Worm (Caenorhabditis elegans): ENCODE data around the gene nhr-222.
"Not testable (repeated sequence)": the region's sequence is repeated elsewhere in the genome, so short reads cannot be mapped to it uniquely, and the experiment has no call there.

nhr-222 gene

DNA sequence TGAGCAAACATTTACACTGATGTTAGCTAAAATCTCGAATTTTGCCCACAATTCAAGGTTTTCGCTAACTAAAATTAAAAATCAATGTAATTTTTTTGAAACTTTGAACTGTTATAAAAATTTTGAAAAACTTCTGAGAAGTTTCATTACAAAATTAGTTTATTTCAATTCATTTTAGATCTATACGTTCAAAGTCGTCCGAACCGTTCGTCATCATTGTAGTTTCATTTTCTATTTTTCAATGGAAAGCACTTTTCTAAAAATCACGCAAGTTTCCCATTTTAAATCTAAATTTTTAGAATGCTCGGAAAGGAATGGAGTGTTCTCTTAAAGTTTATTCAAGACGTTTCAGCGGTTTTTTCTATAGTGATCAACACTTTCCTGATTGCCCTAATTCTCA lies 33.4 kb downstream of the nhr-222 start, which contains the start of gene str-228:
Gene str-228, plus strand, starts transcription at position 301 of the 400 bp plus-strand sequence.
- no peak for TF ChIP-seq C34B4.2 (tag; optimal IDR thresholded peaks at IDR 0.05)
- TF ChIP-seq lsy-2 (tag; optimal IDR thresholded peaks at IDR 0.05) = no peak
- no peak for TF ChIP-seq ama-1 (optimal IDR thresholded peaks at IDR 0.05)
- no peak for TF ChIP-seq unc-86 (tag; optimal IDR thresholded peaks at IDR 0.05)
- no peak for TF ChIP-seq C16A3.4 (tag; optimal IDR thresholded peaks at IDR 0.05)
- no peak for TF ChIP-seq alr-1 (tag; optimal IDR thresholded peaks at IDR 0.05; ENCODE audit: borderline replicate concordance)
- TF ChIP-seq ztf-4 (tag; optimal IDR thresholded peaks at IDR 0.05) = no peak
- no peak for TF ChIP-seq aly-2 (tag; optimal IDR thresholded peaks at IDR 0.05)
- TF ChIP-seq fkh-10 (GFP tag; optimal IDR thresholded peaks at IDR 0.05) = no peak
- TF ChIP-seq irx-1 (tag; optimal IDR thresholded peaks at IDR 0.05) = no peak

DNA sequence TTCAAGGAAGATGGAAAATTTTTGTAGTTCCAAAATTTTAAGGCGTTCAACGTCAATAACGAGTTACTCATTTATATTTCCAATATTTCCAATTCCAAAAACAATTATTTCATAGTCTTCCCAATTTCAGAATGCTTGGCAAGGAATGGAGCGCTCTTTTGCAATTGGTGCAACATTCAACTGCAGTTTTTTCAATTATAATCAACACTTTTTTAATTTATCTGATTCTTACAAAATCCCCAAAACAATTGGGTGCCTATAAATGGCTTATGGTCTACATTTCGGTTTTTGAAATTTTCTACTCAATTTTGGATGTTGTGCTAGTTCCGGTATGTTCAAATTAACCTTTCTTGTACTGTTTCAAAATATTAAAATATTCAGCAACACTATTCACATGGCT lies 35.6 kb downstream of the nhr-222 start, which contains the start of gene str-225:
Gene str-225, plus strand, starts transcription at position 132 of the 400 bp plus-strand sequence.
- TF ChIP-seq unc-86 (tag; optimal IDR thresholded peaks at IDR 0.05) = no peak
- no peak for TF ChIP-seq nhr-12 (tag; optimal IDR thresholded peaks at IDR 0.05)
- no peak for TF ChIP-seq zip-4 (GFP tag; optimal IDR thresholded peaks at IDR 0.05)
- TF ChIP-seq unc-98 (GFP tag; IDR thresholded peaks at IDR 0.05) = no peak
- TF ChIP-seq lin-13 (GFP tag; optimal IDR thresholded peaks at IDR 0.05) = no peak
- TF ChIP-seq aha-1 (tag; optimal IDR thresholded peaks at IDR 0.05) = no peak

DNA sequence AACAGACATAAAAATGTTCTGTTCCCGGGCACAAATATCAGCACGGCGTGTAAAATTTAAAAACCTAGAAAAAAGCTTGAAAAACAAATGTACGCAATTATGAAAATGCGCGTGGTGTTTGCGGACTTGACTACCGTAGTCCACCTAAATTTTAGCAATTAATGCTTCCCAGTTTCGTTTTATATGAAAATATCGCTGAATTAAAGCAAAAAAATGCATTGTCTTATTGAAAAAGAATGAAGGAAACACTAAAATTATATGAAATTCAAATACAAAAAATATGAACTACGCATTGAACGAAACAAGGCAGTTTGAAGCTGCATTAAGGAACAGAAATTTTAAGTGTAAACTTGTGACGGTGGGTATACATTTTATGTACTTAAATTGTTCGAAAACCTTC lies 37.0 kb downstream of the nhr-222 start, which contains the start of gene ugt-64:
Gene ugt-64, minus strand, starts transcription at position 101 of the 400 bp plus-strand sequence.
- TF ChIP-seq nhr-71 (tag; optimal IDR thresholded peaks at IDR 0.05); nhr-90 (tag; optimal IDR thresholded peaks at IDR 0.05; ENCODE audit: poor library complexity); mef-2 (tag; optimal IDR thresholded peaks at IDR 0.05): not testable (repeated sequence)

DNA sequence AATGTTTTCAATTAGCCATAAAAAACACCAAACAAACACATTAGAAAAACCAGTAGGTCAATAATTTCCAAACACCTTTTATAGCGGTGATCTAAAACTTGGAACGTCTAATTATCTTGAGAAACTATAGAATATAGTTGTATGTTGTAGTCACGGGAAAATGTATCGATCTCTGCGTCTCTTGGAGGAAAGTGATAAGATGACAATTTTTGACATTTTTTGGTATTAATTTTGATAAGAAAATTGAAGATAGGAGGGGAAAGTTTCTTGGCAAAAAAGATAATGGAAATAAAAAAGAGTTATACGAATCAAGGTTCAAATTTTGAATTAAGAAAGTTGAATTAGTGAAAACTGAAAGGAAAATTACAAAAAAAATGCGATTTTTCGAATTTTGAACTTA lies 37.5 kb downstream of the nhr-222 start:
- peak; percentile 40 for TF ChIP-seq skn-1 (tag; optimal IDR thresholded peaks at IDR 0.05)
- no peak for TF ChIP-seq pag-3 (tag; optimal IDR thresholded peaks at IDR 0.05; ENCODE audit: borderline replicate concordance, insufficient read depth)
- TF ChIP-seq nhr-20 (tag; optimal IDR thresholded peaks at IDR 0.05) = peak; percentile 84
- no peak for TF ChIP-seq xbp-1 (tag; optimal IDR thresholded peaks at IDR 0.05)
- peak; percentile 47 for TF ChIP-seq pqm-1 (tag; optimal IDR thresholded peaks at IDR 0.05)
- TF ChIP-seq tlp-1 (tag; optimal IDR thresholded peaks at IDR 0.05) = peak; percentile 48
- TF ChIP-seq elt-3 (tag; optimal IDR thresholded peaks at IDR 0.05) = peak in 4 of 6 experiments; percentile 7 to 79 (median 54)
- TF ChIP-seq lin-35 (GFP tag; optimal IDR thresholded peaks at IDR 0.05) = peak in 1 of 2 experiments; percentile 28
- TF ChIP-seq mep-1 (tag; optimal IDR thresholded peaks at IDR 0.05) = peak; percentile 0
- no peak for TF ChIP-seq vab-15 (tag; optimal IDR thresholded peaks at IDR 0.05)
- peak; percentile 91 for TF ChIP-seq elt-2 (tag; optimal IDR thresholded peaks at IDR 0.05)
- no peak for TF ChIP-seq rnt-1 (tag; optimal IDR thresholded peaks at IDR 0.05)
- peak in 1 of 3 experiments; percentile 17 for TF ChIP-seq dpl-1 (GFP tag; optimal IDR thresholded peaks at IDR 0.05)
- TF ChIP-seq nhr-90 (tag; optimal IDR thresholded peaks at IDR 0.05; ENCODE audit: poor library complexity) = peak; percentile 28
- peak; percentile 86 for TF ChIP-seq blmp-1 (tag; optimal IDR thresholded peaks at IDR 0.05)
- peak; percentile 74 for TF ChIP-seq nhr-85 (tag)

DNA sequence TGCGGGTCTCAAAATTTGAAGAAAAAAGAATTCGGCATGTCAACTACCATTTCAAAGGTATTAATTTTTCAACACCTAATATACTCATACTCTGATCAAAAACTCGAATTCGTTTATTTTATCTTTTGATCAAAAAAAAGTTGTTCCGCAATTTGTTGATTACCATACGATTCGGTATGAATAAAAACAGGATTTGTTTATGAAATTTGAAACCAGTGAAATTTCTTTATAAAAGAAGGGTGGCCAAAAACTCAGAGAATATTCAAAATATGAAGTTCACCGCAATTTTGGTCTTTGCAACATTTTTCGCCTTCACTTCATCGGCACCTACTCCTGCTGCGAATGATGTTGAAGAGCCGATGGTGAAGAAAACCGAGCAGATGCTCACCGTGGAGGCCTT lies 41.2 kb downstream of the nhr-222 start, which contains the start of the genes C07G3.8 and C07G3.10:
Gene C07G3.8, minus strand, starts transcription at position 101 of the 400 bp plus-strand sequence.
Gene C07G3.10, plus strand, starts transcription at position 270 of the 400 bp plus-strand sequence.
- no peak for TF ChIP-seq tbx-2 (tag; optimal IDR thresholded peaks at IDR 0.05)
- no peak for TF ChIP-seq nhr-237 (tag; optimal IDR thresholded peaks at IDR 0.05)
- TF ChIP-seq egl-27 (tag; optimal IDR thresholded peaks at IDR 0.05) = no peak
- no peak for TF ChIP-seq lin-13 (GFP tag; optimal IDR thresholded peaks at IDR 0.05)
